Worm (Caenorhabditis elegans) whole organism, late embryonic: ENCODE data around the gene sym-4.

Experiments
- C08G9.2 ChIP-seq: sonication (generic microtip); optimal IDR thresholded peaks from 2 replicates; lab custom pipeline; 2016; ENCODE audit warnings: mild to moderate bottlenecking, missing genetic modification characterization, moderate library complexity, missing compliant biosample characterization
- F13H6.1 ChIP-seq: sonication (generic microtip); optimal IDR thresholded peaks from 2 replicates; lab custom pipeline; 2016; ENCODE audit warnings: missing genetic modification characterization, missing compliant biosample characterization
- K09A11.1 ChIP-seq: sonication (generic microtip); optimal IDR thresholded peaks from 2 replicates; lab custom pipeline; 2017; ENCODE audit warnings: antibody characterized with exemption, mild to moderate bottlenecking, missing genetic modification characterization, missing compliant biosample characterization; ENCODE audit not compliant: insufficient read depth
- T23F11.4 ChIP-seq: fragments of 200-800 bp; sonication (Bioruptor generic); optimal IDR thresholded peaks from 2 replicates; lab custom pipeline; 2018; ENCODE audit warnings: mild to moderate bottlenecking, missing genetic modification characterization, missing compliant biosample characterization
- Y22D7AL.16 ChIP-seq: sonication (generic microtip); optimal IDR thresholded peaks from 2 replicates; lab custom pipeline; 2016; ENCODE audit warnings: missing genetic modification characterization, missing compliant biosample characterization
- ahr-1 ChIP-seq: sonication (generic microtip); optimal IDR thresholded peaks from 2 replicates; lab custom pipeline; 2016; ENCODE audit warnings: missing genetic modification characterization, missing compliant biosample characterization
- ceh-19 ChIP-seq: fragments of 200-800 bp; sonication (Bioruptor generic); optimal IDR thresholded peaks from 2 replicates; lab custom pipeline; 2018; ENCODE audit warnings: mild to moderate bottlenecking, missing genetic modification characterization, missing compliant biosample characterization
- ceh-2 ChIP-seq: sonication (generic microtip); optimal IDR thresholded peaks from 2 replicates; lab custom pipeline; 2016; ENCODE audit warnings: missing genotype, missing genetic modification characterization, missing compliant biosample characterization
- ceh-22 ChIP-seq: sonication (generic microtip); optimal IDR thresholded peaks from 2 replicates; lab custom pipeline; 2017; ENCODE audit warnings: missing biosample characterization, missing genetic modification characterization
- ceh-30 ChIP-seq: fragments of 150-350 bp; optimal IDR thresholded peaks from 2 replicates; lab custom pipeline; 2014; ENCODE audit warnings: missing biosample characterization, missing genetic modification characterization
- ceh-31 ChIP-seq: sonication (generic microtip); optimal IDR thresholded peaks from 2 replicates; lab custom pipeline; 2016; ENCODE audit warnings: missing genetic modification characterization, missing compliant biosample characterization
- ceh-45 ChIP-seq: fragments of 200-800 bp; sonication (Bioruptor generic); IDR thresholded peaks from 2 replicates; pipeline ENCODE4 v1.3.6; 2022; ENCODE audit warnings: missing genetic modification reagents, missing genetic modification characterization, missing compliant biosample characterization
- ceh-48 ChIP-seq: sonication (generic microtip); optimal IDR thresholded peaks from 2 replicates; lab custom pipeline; 2016; ENCODE audit warnings: missing genetic modification characterization, inconsistent platforms, missing compliant biosample characterization
- ets-4 ChIP-seq: sonication (generic microtip); optimal IDR thresholded peaks from 2 replicates; lab custom pipeline; 2016; ENCODE audit warnings: missing genetic modification characterization, missing compliant biosample characterization
- eyg-1 ChIP-seq: sonication (generic microtip); optimal IDR thresholded peaks from 2 replicates; lab custom pipeline; 2016; ENCODE audit warnings: missing genotype, missing genetic modification characterization, missing compliant biosample characterization
- fkh-6 ChIP-seq: sonication (generic microtip); optimal IDR thresholded peaks from 2 replicates; lab custom pipeline; 2016; ENCODE audit warnings: missing genetic modification characterization, missing compliant biosample characterization
- hlh-13 ChIP-seq: fragments of 200-800 bp; sonication (Bioruptor generic); optimal IDR thresholded peaks from 2 replicates; lab custom pipeline; 2018; ENCODE audit warnings: mild to moderate bottlenecking, missing genetic modification characterization, missing compliant biosample characterization
- hlh-15 ChIP-seq: sonication (generic microtip); optimal IDR thresholded peaks from 2 replicates; lab custom pipeline; 2016; ENCODE audit warnings: missing genetic modification characterization, missing compliant biosample characterization
- hlh-30 ChIP-seq: sonication (generic microtip); optimal IDR thresholded peaks from 2 replicates; lab custom pipeline; 2017; ENCODE audit warnings: antibody characterized with exemption, missing genetic modification characterization, missing compliant biosample characterization; ENCODE audit not compliant: insufficient read depth
- hlh-6 ChIP-seq: sonication (generic microtip); optimal IDR thresholded peaks from 2 replicates; lab custom pipeline; 2016; ENCODE audit warnings: missing genotype, missing genetic modification characterization, missing compliant biosample characterization
- lim-6 ChIP-seq: sonication (generic microtip); optimal IDR thresholded peaks from 2 replicates; lab custom pipeline; 2016; ENCODE audit warnings: missing genetic modification characterization, missing compliant biosample characterization
- mec-3 ChIP-seq: sonication (generic microtip); optimal IDR thresholded peaks from 2 replicates; lab custom pipeline; 2016; ENCODE audit warnings: borderline replicate concordance, missing genetic modification characterization, missing compliant biosample characterization
- nfya-1 ChIP-seq: sonication (generic microtip); optimal IDR thresholded peaks from 2 replicates; lab custom pipeline; 2017; ENCODE audit warnings: missing genetic modification characterization, mild to moderate bottlenecking, missing compliant biosample characterization, antibody characterized with exemption, moderate library complexity
- nhr-11 ChIP-seq: fragments of 150-350 bp; optimal IDR thresholded peaks from 2 replicates; lab custom pipeline; 2014; ENCODE audit warnings: missing biosample characterization, missing genetic modification characterization
- odd-2 ChIP-seq: sonication (generic microtip); optimal IDR thresholded peaks from 2 replicates; lab custom pipeline; 2017; ENCODE audit warnings: antibody characterized with exemption, mild to moderate bottlenecking, missing genetic modification characterization, missing compliant biosample characterization
- pag-3 ChIP-seq: sonication (generic microtip); optimal IDR thresholded peaks from 2 replicates; lab custom pipeline; 2016; ENCODE audit warnings: missing compliant biosample characterization, missing genetic modification characterization, borderline replicate concordance
- pat-9 ChIP-seq: fragments of 200-800 bp; sonication (Bioruptor generic); optimal IDR thresholded peaks from 2 replicates; lab custom pipeline; 2018; ENCODE audit warnings: mild to moderate bottlenecking, missing genetic modification characterization, moderate library complexity, missing compliant biosample characterization
- pax-1 ChIP-seq: fragments of 150-350 bp; optimal IDR thresholded peaks from 2 replicates; lab custom pipeline; 2014; ENCODE audit warnings: missing biosample characterization, missing genetic modification characterization
- pha-4 ChIP-seq: fragments of 150-350 bp; optimal IDR thresholded peaks from 2 replicates; lab custom pipeline; 2018; ENCODE audit warnings: missing biosample characterization, missing genetic modification reagents, missing genetic modification characterization
- pros-1 ChIP-seq: fragments of 150-350 bp; optimal IDR thresholded peaks from 2 replicates; lab custom pipeline; 2014; ENCODE audit warnings: missing biosample characterization, missing genetic modification reagents, missing genetic modification characterization
- rnt-1 ChIP-seq: sonication (generic microtip); optimal IDR thresholded peaks from 2 replicates; lab custom pipeline; 2016; ENCODE audit warnings: missing genetic modification characterization, missing compliant biosample characterization
- sox-2 ChIP-seq: fragments of 200-800 bp; sonication (Bioruptor generic); IDR thresholded peaks from 2 replicates; pipeline ENCODE4 v1.3.6; 2022; ENCODE audit warnings: missing genetic modification reagents, missing genetic modification characterization, missing compliant biosample characterization
- sox-4 ChIP-seq: sonication (generic microtip); optimal IDR thresholded peaks from 2 replicates; lab custom pipeline; 2017; ENCODE audit warnings: mild to moderate bottlenecking, missing genetic modification characterization, inconsistent platforms, missing compliant biosample characterization
- syd-9 ChIP-seq: sonication (generic microtip); optimal IDR thresholded peaks from 2 replicates; lab custom pipeline; 2016; ENCODE audit warnings: mild to moderate bottlenecking, missing genetic modification characterization, moderate library complexity, missing compliant biosample characterization
- tbx-2 ChIP-seq: sonication (generic microtip); optimal IDR thresholded peaks from 2 replicates; lab custom pipeline; 2016; ENCODE audit warnings: missing genetic modification characterization, missing compliant biosample characterization
- ttx-3 ChIP-seq: sonication (generic microtip); optimal IDR thresholded peaks from 2 replicates; lab custom pipeline; 2016; ENCODE audit warnings: missing genetic modification reagents, missing genetic modification characterization, missing compliant biosample characterization
- zip-5 ChIP-seq: sonication (generic microtip); optimal IDR thresholded peaks from 2 replicates; lab custom pipeline; 2016; ENCODE audit warnings: missing genetic modification characterization, missing compliant biosample characterization
- ztf-16 ChIP-seq: sonication (generic microtip); optimal IDR thresholded peaks from 2 replicates; lab custom pipeline; 2017; ENCODE audit warnings: missing genetic modification characterization, missing compliant biosample characterization

Gene sym-4

ce11 chrX:14173850-14174249, 4.4 kb upstream of the sym-4 start, which contains the start of gene idhb-1 (continued):
- TF ChIP-seq lim-6 (no peak), pros-1 (tag; lab: Kevin White, UChicago) (no peak), C08G9.2 (tag; lab: Kevin White, UChicago) (no peak), tbx-2 (tag; lab: Kevin White, UChicago) (peak; percentile 54), F13H6.1 (no peak), mec-3 (tag; lab: Kevin White, UChicago) (no peak), syd-9 (tag; lab: Kevin White, UChicago) (no peak), zip-5 (tag; lab: Kevin White, UChicago) (no peak), ceh-19 (GFP tag; lab: Kevin White, UChicago) (no peak), hlh-13 (GFP tag; lab: Kevin White, UChicago) (no peak), ceh-48 (tag; lab: Kevin White, UChicago) (peak; percentile 83), ceh-30 (no peak), hlh-30 (tag; lab: Kevin White, UChicago) (peak; percentile 37), ceh-31 (tag; lab: Kevin White, UChicago) (peak; percentile 50), pag-3 (tag; lab: Kevin White, UChicago) (no peak), ceh-22 (no peak), ceh-2 (tag; lab: Kevin White, UChicago) (no peak), hlh-15 (no peak), eyg-1 (tag; lab: Kevin White, UChicago) (no peak), rnt-1 (tag; lab: Kevin White, UChicago) (no peak), nfya-1 (tag; lab: Kevin White, UChicago) (peak; percentile 67), pat-9 (tag; lab: Kevin White, UChicago) (no peak)

ce11 chrX:14165156-14165555, 4.3 kb downstream of the sym-4 start:
- TF ChIP-seq C08G9.2 (tag; lab: Kevin White, UChicago) (no peak), odd-2 (no peak), ceh-45 (GFP tag; lab: Robert Waterston, UW) (no peak), mec-3 (tag; lab: Kevin White, UChicago) (no peak), ttx-3 (no peak), Y22D7AL.16 (no peak), T23F11.4 (GFP tag; lab: Kevin White, UChicago) (no peak), F13H6.1 (no peak), eyg-1 (tag; lab: Kevin White, UChicago) (no peak), ceh-22 (no peak), hlh-6 (tag; lab: Kevin White, UChicago) (no peak)

ce11 chrX:14164234-14164633, 5.2 kb downstream of the sym-4 start, which contains the start of gene vha-20:
Gene vha-20 (minus strand): TSS chrX:14164506.
- TF ChIP-seq eyg-1 (tag; lab: Kevin White, UChicago) (no peak), lim-6 (no peak), pha-4 (tag; lab: Kevin White, UChicago) (no peak), K09A11.1 (tag; lab: Kevin White, UChicago) (no peak), ets-4 (no peak), syd-9 (tag; lab: Kevin White, UChicago) (no peak), pax-1 (no peak), sox-4 (no peak), ceh-22 (no peak), ztf-16 (tag; lab: Kevin White, UChicago) (no peak), hlh-15 (no peak), sox-2 (GFP tag; lab: Robert Waterston, UW) (no peak), ceh-2 (tag; lab: Kevin White, UChicago) (no peak), ahr-1 (tag; lab: Kevin White, UChicago) (no peak), nhr-11 (tag; lab: Kevin White, UChicago) (no peak), ceh-31 (tag; lab: Kevin White, UChicago) (no peak), fkh-6 (tag; lab: Kevin White, UChicago) (no peak)
